Fruit fly (Drosophila melanogaster) whole organism, embryonic: ENCODE measurements around the gene CG12075.

ENCODE experiments used
- Atf3 ChIP-seq: fragments of 200-800 bp; sonication (Bioruptor generic); optimal IDR thresholded peaks from 3 replicates; lab custom pipeline; 2016; ENCODE audit warnings: missing biosample characterization, missing genetic modification characterization
- BtbVII ChIP-seq: fragments of 200-800 bp; sonication (Bioruptor generic); optimal IDR thresholded peaks from 3 replicates; lab custom pipeline; 2017; ENCODE audit warnings: missing biosample characterization, mild to moderate bottlenecking, missing genetic modification characterization
- CG10147 ChIP-seq: fragments of 200-800 bp; sonication (Bioruptor generic); optimal IDR thresholded peaks from 2 replicates; lab custom pipeline; 2019; ENCODE audit warnings: missing biosample characterization, mild to moderate bottlenecking, missing genetic modification characterization, moderate library complexity
- CG10274 ChIP-seq: fragments of 200-800 bp; sonication (Bioruptor generic); optimal IDR thresholded peaks from 3 replicates; lab custom pipeline; 2017; ENCODE audit warnings: missing biosample characterization, mild to moderate bottlenecking, missing genetic modification characterization
- CG10462 ChIP-seq: fragments of 200-800 bp; sonication (Bioruptor generic); optimal IDR thresholded peaks from 2 replicates; lab custom pipeline; 2016; ENCODE audit warnings: missing biosample characterization, missing genetic modification characterization
- CG11093 ChIP-seq: fragments of 200-800 bp; sonication (Bioruptor generic); IDR thresholded peaks from 3 replicates; pipeline ENCODE4 v1.3.6; 2022; ENCODE audit warnings: missing biosample characterization, missing genetic modification characterization
- CG12299 ChIP-seq: fragments of 200-800 bp; sonication (Bioruptor generic); optimal IDR thresholded peaks from 2 replicates; lab custom pipeline; 2018; ENCODE audit warnings: missing biosample characterization, mild to moderate bottlenecking, missing genetic modification characterization
- CG13287 ChIP-seq: fragments of 200-800 bp; sonication (Bioruptor generic); IDR thresholded peaks from 2 replicates; pipeline ENCODE4 v1.3.6; 2022; ENCODE audit warnings: missing biosample characterization, missing genetic modification characterization; ENCODE audit not compliant: partially characterized antibody
- CG13624 ChIP-seq: fragments of 200-800 bp; sonication (Bioruptor generic); optimal IDR thresholded peaks from 2 replicates; lab custom pipeline; 2016; ENCODE audit warnings: missing biosample characterization, missing genetic modification characterization
- CG15696 ChIP-seq: fragments of 200-800 bp; sonication (Bioruptor generic); optimal IDR thresholded peaks from 2 replicates; lab custom pipeline; 2019; ENCODE audit warnings: missing biosample characterization, mild to moderate bottlenecking, missing genetic modification characterization, moderate library complexity
- CG17328 ChIP-seq: fragments of 200-800 bp; sonication (Bioruptor generic); IDR thresholded peaks from 2 replicates; pipeline ENCODE4 v1.3.6; 2022; ENCODE audit warnings: missing biosample characterization, missing genetic modification characterization
- CG17912 ChIP-seq: fragments of 200-800 bp; sonication (Bioruptor generic); optimal IDR thresholded peaks from 2 replicates; lab custom pipeline; 2018; ENCODE audit warnings: missing biosample characterization, mild to moderate bottlenecking, missing genetic modification characterization
- CG18599 ChIP-seq: fragments of 200-800 bp; sonication (Bioruptor generic); optimal IDR thresholded peaks from 3 replicates; lab custom pipeline; 2017; ENCODE audit warnings: missing biosample characterization, missing genetic modification characterization, mild to moderate bottlenecking, moderate library complexity, missing genetic modification reagents
- CG31365 ChIP-seq: fragments of 200-800 bp; sonication (Bioruptor generic); optimal IDR thresholded peaks from 2 replicates; lab custom pipeline; 2018; ENCODE audit warnings: missing biosample characterization, mild to moderate bottlenecking, missing genetic modification characterization
- CG4360 ChIP-seq: fragments of 200-800 bp; sonication (Bioruptor generic); IDR thresholded peaks from 2 replicates; pipeline ENCODE4 v1.3.6; 2022; ENCODE audit warnings: missing biosample characterization, missing genetic modification characterization
- CG4730 ChIP-seq: fragments of 200-800 bp; sonication (Bioruptor generic); IDR thresholded peaks from 2 replicates; pipeline ENCODE4 v1.3.6; 2022; ENCODE audit warnings: missing biosample characterization, missing genetic modification characterization
- CG7928 ChIP-seq: fragments of 200-800 bp; sonication (Bioruptor generic); optimal IDR thresholded peaks from 2 replicates; lab custom pipeline; 2017; ENCODE audit warnings: missing biosample characterization, mild to moderate bottlenecking, missing genetic modification characterization
- CG9215 ChIP-seq: fragments of 200-800 bp; sonication (Bioruptor generic); IDR thresholded peaks from 2 replicates; pipeline ENCODE4 v1.3.6; 2022; ENCODE audit warnings: missing biosample characterization, missing genetic modification characterization
- CkIIα-i1 ChIP-seq: fragments of 200-800 bp; sonication (Bioruptor generic); IDR thresholded peaks from 2 replicates; pipeline ENCODE4 v1.3.6; 2022; ENCODE audit warnings: missing biosample characterization, missing genetic modification characterization
- Dip2 ChIP-seq: fragments of 200-800 bp; sonication (Bioruptor generic); IDR thresholded peaks from 2 replicates; pipeline ENCODE4 v1.3.6; 2022; ENCODE audit warnings: missing biosample characterization, missing genetic modification characterization
- Doc2 ChIP-seq: fragments of 200-800 bp; sonication (Bioruptor generic); IDR thresholded peaks from 2 replicates; pipeline ENCODE4 v1.3.6; 2022; ENCODE audit warnings: missing biosample characterization, missing genetic modification characterization
- Fer3 ChIP-seq: fragments of 200-800 bp; sonication (Bioruptor generic); optimal IDR thresholded peaks from 2 replicates; lab custom pipeline; 2018; ENCODE audit warnings: missing biosample characterization, mild to moderate bottlenecking, missing genetic modification characterization, moderate library complexity
- HLH4C ChIP-seq: fragments of 200-800 bp; sonication (Bioruptor generic); IDR thresholded peaks from 3 replicates; pipeline ENCODE4 v1.3.6; 2022; ENCODE audit warnings: missing biosample characterization, missing genetic modification characterization; ENCODE audit not compliant: partially characterized antibody
- MTF-1 ChIP-seq: fragments of 200-800 bp; sonication (Bioruptor generic); optimal IDR thresholded peaks from 2 replicates; lab custom pipeline; 2018; ENCODE audit warnings: missing biosample characterization, mild to moderate bottlenecking, missing genetic modification characterization, borderline replicate concordance
- Neu2 ChIP-seq: fragments of 200-800 bp; sonication (Bioruptor generic); optimal IDR thresholded peaks from 3 replicates; lab custom pipeline; 2016; ENCODE audit warnings: missing biosample characterization, missing genetic modification characterization, borderline replicate concordance
- Sox100B ChIP-seq: fragments of 200-800 bp; sonication (Bioruptor generic); optimal IDR thresholded peaks from 3 replicates; lab custom pipeline; 2018; ENCODE audit warnings: missing biosample characterization, mild to moderate bottlenecking, missing genetic modification characterization
- bbx ChIP-seq: fragments of 200-800 bp; sonication (Bioruptor generic); IDR thresholded peaks from 2 replicates; pipeline ENCODE4 v1.3.6; 2022; ENCODE audit warnings: missing biosample characterization, missing genetic modification characterization; ENCODE audit not compliant: partially characterized antibody
- bigmax ChIP-seq: fragments of 200-800 bp; sonication (Bioruptor generic); optimal IDR thresholded peaks from 2 replicates; lab custom pipeline; 2018; ENCODE audit warnings: missing biosample characterization, mild to moderate bottlenecking, missing genetic modification characterization
- caup ChIP-seq: fragments of 200-800 bp; sonication (Bioruptor generic); optimal IDR thresholded peaks from 3 replicates; lab custom pipeline; 2017; ENCODE audit warnings: missing biosample characterization, mild to moderate bottlenecking, missing genetic modification characterization, moderate library complexity; ENCODE audit not compliant: severe bottlenecking
- chm ChIP-seq: fragments of 200-800 bp; sonication (Bioruptor generic); IDR thresholded peaks from 2 replicates; pipeline ENCODE4 v1.3.6; 2022; ENCODE audit warnings: missing biosample characterization, missing genetic modification characterization
- dm ChIP-seq: fragments of 200-800 bp; sonication (Bioruptor generic); optimal IDR thresholded peaks from 3 replicates; lab custom pipeline; 2016; ENCODE audit warnings: missing biosample characterization, missing genetic modification characterization
- eyg ChIP-seq: fragments of 200-800 bp; sonication (Bioruptor generic); optimal IDR thresholded peaks from 3 replicates; lab custom pipeline; 2016; ENCODE audit warnings: missing biosample characterization, missing genetic modification characterization
- fd96Cb ChIP-seq: fragments of 200-800 bp; sonication (Bioruptor generic); optimal IDR thresholded peaks from 2 replicates; lab custom pipeline; 2018; ENCODE audit warnings: missing biosample characterization, mild to moderate bottlenecking, missing genetic modification characterization, moderate library complexity
- fu2 ChIP-seq: fragments of 200-800 bp; sonication (Bioruptor generic); optimal IDR thresholded peaks from 2 replicates; lab custom pipeline; 2016; ENCODE audit warnings: missing biosample characterization, missing genetic modification characterization
- grau ChIP-seq: fragments of 200-800 bp; optimal IDR thresholded peaks from 3 replicates; lab custom pipeline; 2019; ENCODE audit warnings: missing biosample characterization, mild to moderate bottlenecking, missing genetic modification characterization, moderate library complexity
- hkb ChIP-seq, 2 experiments: fragments of 200-800 bp in 1 of 2; fragments of >200 bp in 1 of 2; sonication (Bioruptor generic) in 1 of 2; IDR thresholded peaks in 1 of 2; optimal IDR thresholded peaks in 1 of 2; 2 replicates each; pipeline versions ENCODE4 v1.3.6 to Lab custom; 2017 to 2022; ENCODE audit warnings: missing biosample characterization in 1 of 2, missing genetic modification characterization in 1 of 2
- insv ChIP-seq, 2 experiments: fragments of 200-800 bp; sonication (Bioruptor generic); optimal IDR thresholded peaks; 3 replicates each; lab custom pipeline; 2016 to 2018; ENCODE audit warnings: missing biosample characterization in 2 of 2, missing genetic modification characterization in 2 of 2
- inv ChIP-seq: fragments of 200-800 bp; sonication (Bioruptor generic); IDR thresholded peaks from 2 replicates; pipeline ENCODE4 v1.3.6; 2022; ENCODE audit warnings: missing biosample characterization, missing genetic modification characterization; ENCODE audit not compliant: partially characterized antibody
- lilli ChIP-seq: fragments of 200-800 bp; sonication (Bioruptor generic); optimal IDR thresholded peaks from 3 replicates; lab custom pipeline; 2016; ENCODE audit warnings: missing biosample characterization, missing genetic modification characterization
- odd ChIP-seq: fragments of 200-800 bp; sonication (Bioruptor generic); optimal IDR thresholded peaks from 2 replicates; lab custom pipeline; 2017; ENCODE audit warnings: missing biosample characterization, mild to moderate bottlenecking, missing genetic modification characterization
- otp ChIP-seq: fragments of 200-800 bp; sonication (Bioruptor generic); IDR thresholded peaks from 3 replicates; pipeline ENCODE4, ENCODE4 v1.3.6; 2022; ENCODE audit warnings: missing biosample characterization, missing genetic modification characterization
- repo ChIP-seq: fragments of 200-800 bp; sonication (Bioruptor generic); optimal IDR thresholded peaks from 2 replicates; lab custom pipeline; 2016; ENCODE audit warnings: missing biosample characterization, missing genetic modification characterization
- run ChIP-seq: fragments of 200-800 bp; sonication (Bioruptor generic); optimal IDR thresholded peaks from 3 replicates; lab custom pipeline; 2018; ENCODE audit warnings: missing biosample characterization, mild to moderate bottlenecking, missing genetic modification characterization
- sens ChIP-seq: fragments of 200-800 bp; sonication (Bioruptor generic); peaks from one replicate; lab custom pipeline; 2016; ENCODE audit warnings: missing biosample characterization, missing genetic modification characterization
- sr ChIP-seq: fragments of 200-800 bp; sonication (Bioruptor generic); IDR thresholded peaks from 3 replicates; pipeline ENCODE4 v1.3.6; 2022; ENCODE audit warnings: missing biosample characterization, missing genetic modification characterization
- trem ChIP-seq: fragments of 200-800 bp; optimal IDR thresholded peaks from 3 replicates; lab custom pipeline; 2019; ENCODE audit warnings: missing biosample characterization, mild to moderate bottlenecking, missing genetic modification characterization, moderate library complexity
- vfl ChIP-seq: fragments of 200-800 bp; sonication (Bioruptor generic); optimal IDR thresholded peaks from 2 replicates; lab custom pipeline; 2016; ENCODE audit warnings: missing biosample characterization, missing genetic modification characterization
- wor ChIP-seq: fragments of 200-800 bp; sonication (Bioruptor generic); IDR thresholded peaks from 2 replicates; pipeline ENCODE4 v1.3.6; 2022; ENCODE audit warnings: missing biosample characterization, missing genetic modification characterization

CG12075 gene

dm6 chrX:8891565-8892276 is 53.6 kb downstream of the CG12075 start (continued):
- TF ChIP-seq Doc2 (GFP tag; lab: Robert Waterston, UW) (no peak), insv (GFP tag; optimal IDR thresholded peaks at IDR 0.05; lab: Kevin White, UChicago) (peak in 1 of 2 experiments; percentile 48), Fer3 (peak; percentile 67), grau (tag; lab: Kevin White, UChicago) (peak; percentile 78), bbx (GFP tag; lab: Robert Waterston, UW) (no peak), BtbVII (GFP tag; lab: Kevin White, UChicago) (no peak), hkb (optimal IDR thresholded peaks at IDR 0.05; lab: Kevin White, UChicago) (no peak), hkb (GFP tag; IDR thresholded peaks at IDR 0.05; lab: Robert Waterston, UW) (peak; percentile 82), CG12299 (tag; lab: Kevin White, UChicago) (peak; percentile 11), trem (peak; percentile 46), dm (peak; percentile 4), eyg (GFP tag; lab: Kevin White, UChicago) (no peak), HLH4C (GFP tag; lab: Robert Waterston, UW) (no peak), CG10274 (GFP tag; lab: Kevin White, UChicago) (peak; percentile 67), CG18599 (GFP tag; lab: Kevin White, UChicago) (peak; percentile 49), CG13287 (GFP tag; lab: Robert Waterston, UW) (no peak), chm (GFP tag; lab: Robert Waterston, UW) (peak; percentile 49), vfl (GFP tag; lab: Kevin White, UChicago) (no peak), CG13624 (GFP tag; lab: Kevin White, UChicago) (peak; percentile 38), fd96Cb (tag; lab: Kevin White, UChicago) (peak; percentile 79), Neu2 (GFP tag; lab: Kevin White, UChicago) (peak; percentile 55), bigmax (GFP tag; lab: Kevin White, UChicago) (no peak), CG10462 (GFP tag; lab: Kevin White, UChicago) (no peak), Atf3 (no peak), CG7928 (GFP tag; lab: Kevin White, UChicago) (no peak), CG10147 (GFP tag; lab: Kevin White, UChicago) (peak; percentile 60), CG31365 (tag; lab: Kevin White, UChicago) (no peak), CG11093 (GFP tag; lab: Robert Waterston, UW) (no peak; the same call in 2 of the 3 replicates), Sox100B (GFP tag; lab: Kevin White, UChicago) (peak; percentile 72), repo (no peak), MTF-1 (GFP tag; lab: Kevin White, UChicago) (no peak), CkIIα-i1 (GFP tag; lab: Robert Waterston, UW) (no peak), odd (GFP tag; lab: Kevin White, UChicago) (peak; percentile 43), wor (GFP tag; lab: Robert Waterston, UW) (peak; percentile 73), Dip2 (no peak), CG4360 (GFP tag; lab: Robert Waterston, UW) (peak; percentile 98), CG9215 (GFP tag; lab: Robert Waterston, UW) (peak; percentile 32; the same call in 1 of the 2 replicates), inv (GFP tag; lab: Robert Waterston, UW) (no peak), run (tag; lab: Kevin White, UChicago) (peak; percentile 43), CG17328 (peak; percentile 72), sens (peak; percentile 90), fu2 (GFP tag; lab: Kevin White, UChicago) (no peak), CG15696 (peak; percentile 25), otp (GFP tag; lab: Robert Waterston, UW) (peak; percentile 63), CG17912 (GFP tag; lab: Kevin White, UChicago) (no peak), sr (GFP tag; lab: Robert Waterston, UW) (no peak), caup (GFP tag; lab: Kevin White, UChicago) (peak; percentile 58), CG4730 (GFP tag; lab: Robert Waterston, UW) (peak; percentile 73), lilli (GFP tag; lab: Kevin White, UChicago) (peak; percentile 76)
